Fruit fly (Drosophila melanogaster): Measurements from ENCODE around the gene snRNP-U1-70K.

dm6 chr2L:6922091-6922753, 49.3 kb downstream of the snRNP-U1-70K start:
- no peak for TF ChIP-seq Dll (optimal IDR thresholded peaks at IDR 0.05)
- TF ChIP-seq CG8478 (optimal IDR thresholded peaks at IDR 0.05): no peak
- no peak for TF ChIP-seq psq (optimal IDR thresholded peaks at IDR 0.05)
- no peak for TF ChIP-seq pan (optimal IDR thresholded peaks at IDR 0.05)
- no peak for TF ChIP-seq usp (GFP tag; optimal IDR thresholded peaks at IDR 0.05)
- no peak for TF ChIP-seq EcR (GFP tag; optimal IDR thresholded peaks at IDR 0.05)
